Worm (Caenorhabditis elegans) whole organism, L4/young adult: Measurements from ENCODE around the gene rps-4.

Experiments
- W03F9.2 ChIP-seq: fragments of 150-350 bp; optimal IDR thresholded peaks from 2 replicates; lab custom pipeline; 2014; ENCODE audit warnings: missing biosample characterization, missing genetic modification characterization
- dao-5 ChIP-seq: sonication (generic microtip); optimal IDR thresholded peaks from 2 replicates; lab custom pipeline; 2016; ENCODE audit warnings: missing genotype, missing genetic modification characterization, moderate library complexity, missing compliant biosample characterization
- him-1 ChIP-seq: sonication (generic microtip); optimal IDR thresholded peaks from 2 replicates; lab custom pipeline; 2016; ENCODE audit warnings: missing genotype, missing genetic modification reagents, missing genetic modification characterization, missing compliant biosample characterization

The rps-4 gene

ce11 chrIV:7084632-7085160, at the start of gene rps-4:
Gene rps-4 (minus strand): TSS chrIV:7084682.
- peak; percentile 56 for TF ChIP-seq him-1 (tag; lab: Kevin White, UChicago)
- no peak for TF ChIP-seq dao-5 (tag; lab: Kevin White, UChicago)
- peak; percentile 97 for TF ChIP-seq W03F9.2 (tag; lab: Kevin White, UChicago)

DNA sequence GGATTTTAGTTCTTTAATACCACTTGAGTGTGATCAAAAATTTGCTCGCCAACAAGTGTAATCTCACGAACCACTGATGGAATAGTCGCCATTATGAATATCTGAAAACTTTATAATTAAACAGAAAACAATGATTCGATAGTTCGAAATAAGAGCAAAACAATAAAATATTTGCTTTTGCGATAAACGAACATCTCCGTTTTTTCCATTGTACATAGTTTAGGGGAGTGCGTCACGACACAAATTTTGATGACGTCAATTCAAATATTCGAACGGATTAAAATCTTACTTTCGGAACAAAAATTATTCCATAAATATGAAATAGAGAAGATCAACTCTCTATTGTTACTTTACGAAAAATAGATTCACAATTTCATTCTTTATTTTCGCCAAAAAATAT, 49.5 kb upstream of the rps-4 start, which contains the start of gene mutd-1:
TSS of gene mutd-1 (minus strand) at position 101 of the 400 bp plus-strand sequence.
- no peak for TF ChIP-seq W03F9.2 (tag; lab: Kevin White, UChicago)
- TF ChIP-seq him-1 (tag; lab: Kevin White, UChicago) = no peak
- TF ChIP-seq dao-5 (tag; lab: Kevin White, UChicago) = no peak

- TF ChIP-seq dao-5 (tag; lab: Kevin White, UChicago) = no peak
- no peak for TF ChIP-seq him-1 (tag; lab: Kevin White, UChicago)
- no peak for TF ChIP-seq W03F9.2 (tag; lab: Kevin White, UChicago)
Measured at ce11 chrIV:7133140-7133539, 48.7 kb upstream of the rps-4 start, which contains the start of gene cyn-12. Gene cyn-12 (minus strand): TSS chrIV:7133217.

DNA sequence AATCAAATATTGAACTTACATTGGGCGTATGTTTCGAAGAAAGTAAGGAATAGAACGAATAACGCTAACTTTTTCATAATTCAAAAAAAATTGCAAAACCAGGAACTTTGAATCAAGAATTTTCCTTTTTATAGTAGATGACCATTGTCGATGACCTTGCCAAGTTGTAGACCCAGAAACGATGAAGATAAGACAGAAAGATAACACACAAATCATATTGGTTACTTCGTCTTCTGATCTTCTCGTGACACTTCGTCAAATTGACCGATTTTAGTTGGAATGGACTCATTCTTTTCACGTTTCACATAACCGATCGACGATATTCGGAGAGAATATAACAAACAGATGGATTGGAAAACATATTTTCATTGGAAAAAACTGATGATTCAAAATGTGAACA, 47.3 kb upstream of the rps-4 start, which contains the start of gene grsp-3:
TSS of gene grsp-3 (minus strand) at position 149 of the 400 bp plus-strand sequence.
- no peak for TF ChIP-seq dao-5 (tag; lab: Kevin White, UChicago)
- no peak for TF ChIP-seq him-1 (tag; lab: Kevin White, UChicago)
- no peak for TF ChIP-seq W03F9.2 (tag; lab: Kevin White, UChicago)

- TF ChIP-seq him-1 (tag; lab: Kevin White, UChicago) (no peak), dao-5 (tag; lab: Kevin White, UChicago) (no peak), W03F9.2 (tag; lab: Kevin White, UChicago) (no peak)
Measured at ce11 chrIV:7121313-7122055, 37.0 kb upstream of the rps-4 start, which contains the start of the genes C34D4.10 and str-48. Gene C34D4.10 (minus strand): TSS chrIV:7121413. Gene str-48 (plus strand): TSS chrIV:7122005.

ce11 chrIV:7114599-7114998, 30.1 kb upstream of the rps-4 start, which contains the start of gene nas-8:
Gene nas-8 (plus strand): TSS chrIV:7114899.
- TF ChIP-seq him-1 (tag; lab: Kevin White, UChicago) (no peak), dao-5 (tag; lab: Kevin White, UChicago) (no peak), W03F9.2 (tag; lab: Kevin White, UChicago) (no peak)

DNA sequence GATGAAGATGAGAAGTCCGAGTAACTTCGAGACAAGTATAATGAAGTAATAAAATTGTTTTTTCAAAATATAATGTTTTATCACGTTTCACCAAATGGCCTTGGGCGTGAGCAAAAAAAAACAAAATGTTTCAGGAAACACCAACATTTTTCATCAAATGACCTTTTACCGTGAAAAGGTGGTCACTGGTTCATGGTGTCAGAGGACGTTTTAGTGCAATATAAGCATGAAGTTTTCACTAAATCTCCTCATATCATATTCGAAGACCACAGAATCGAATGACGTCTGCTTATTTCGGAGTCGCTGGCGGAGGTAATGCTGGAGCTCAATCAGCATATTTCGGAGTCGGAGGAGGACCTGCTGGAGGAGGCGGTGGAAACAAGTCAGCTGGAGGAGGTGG, 26.9 kb upstream of the rps-4 start, which contains the start of the genes ZC477.7 and ssq-3:
TSS of gene ZC477.7 (minus strand) at position 101 of the 400 bp plus-strand sequence.
TSS of gene ssq-3 (plus strand) at position 251 of the 400 bp plus-strand sequence.
- no peak for TF ChIP-seq W03F9.2 (tag; lab: Kevin White, UChicago)
- TF ChIP-seq dao-5 (tag; lab: Kevin White, UChicago) = no peak
- TF ChIP-seq him-1 (tag; lab: Kevin White, UChicago) = no peak

DNA sequence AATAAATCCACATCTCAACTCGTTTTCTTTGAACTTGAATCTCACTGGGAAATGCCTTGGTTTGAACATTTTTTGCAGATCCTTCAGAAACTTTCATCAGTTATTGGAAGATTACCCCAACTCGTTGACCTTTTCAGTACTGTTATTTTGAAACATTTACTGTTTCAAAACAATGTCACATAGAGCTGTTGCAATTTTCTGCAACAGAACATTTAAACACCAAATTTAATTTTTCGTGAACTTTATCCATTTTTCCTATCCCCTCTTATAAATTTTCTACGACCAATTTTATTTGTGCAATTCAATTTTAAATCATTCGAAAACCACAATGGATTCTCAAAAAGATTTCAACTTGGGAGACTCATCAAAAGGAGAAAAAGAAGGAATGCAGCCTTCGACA, 23.4 kb upstream of the rps-4 start, which contains the start of gene ZC477.2:
TSS of gene ZC477.2 (plus strand) at position 301 of the 400 bp plus-strand sequence.
- TF ChIP-seq him-1 (tag; lab: Kevin White, UChicago) (no peak), W03F9.2 (tag; lab: Kevin White, UChicago) (no peak)

- TF ChIP-seq dao-5 (tag; lab: Kevin White, UChicago) (no peak), him-1 (tag; lab: Kevin White, UChicago) (no peak), W03F9.2 (tag; lab: Kevin White, UChicago) (peak; percentile 75)
Measured at ce11 chrIV:7103211-7103679, 18.8 kb upstream of the rps-4 start, which contains the start of the genes rde-8 and ZC477.3. Gene rde-8 (minus strand): TSS chrIV:7103261. Gene ZC477.3 (plus strand): TSS chrIV:7103492.

- TF ChIP-seq dao-5 (tag; lab: Kevin White, UChicago) (no peak), W03F9.2 (tag; lab: Kevin White, UChicago) (no peak), him-1 (tag; lab: Kevin White, UChicago) (no peak)
Measured at ce11 chrIV:7099377-7099776, 14.9 kb upstream of the rps-4 start.

ce11 chrIV:7098509-7099065, 14.1 kb upstream of the rps-4 start, which contains the start of gene ZC477.4:
Gene ZC477.4 (minus strand): TSS chrIV:7098784.
- TF ChIP-seq him-1 (tag; lab: Kevin White, UChicago) (no peak), W03F9.2 (tag; lab: Kevin White, UChicago) (no peak), dao-5 (tag; lab: Kevin White, UChicago) (no peak)

DNA sequence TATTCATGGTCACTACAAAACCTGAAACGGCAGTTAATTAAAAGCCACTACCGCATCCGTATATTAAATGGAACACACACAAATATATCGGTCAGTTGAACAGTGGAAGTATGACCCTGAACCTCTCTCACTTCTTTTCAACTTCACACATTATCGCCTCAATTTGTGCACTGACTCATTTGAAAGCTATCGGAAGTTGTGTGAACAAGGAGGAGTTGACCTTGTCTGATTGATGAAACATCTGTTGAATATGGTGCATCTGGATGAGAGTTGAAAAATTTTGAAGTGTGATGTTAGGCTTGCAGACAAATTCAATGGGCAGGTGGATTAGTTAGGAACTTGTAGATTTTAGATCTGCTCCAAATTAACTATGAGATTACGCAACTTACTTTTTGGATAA, 13.0 kb upstream of the rps-4 start:
- TF ChIP-seq W03F9.2 (tag; lab: Kevin White, UChicago) (no peak), dao-5 (tag; lab: Kevin White, UChicago) (no peak), him-1 (tag; lab: Kevin White, UChicago) (no peak)
